Worm (Caenorhabditis elegans) whole organism, L3 larva: Measurements from ENCODE around the gene Y41C4A.8.

ENCODE experiments used
- R02D3.7 ChIP-seq: fragments of 150-350 bp; optimal IDR thresholded peaks from 2 replicates; lab custom pipeline; 2014; ENCODE audit warnings: missing biosample characterization, missing genetic modification characterization
- aly-2 ChIP-seq: fragments of 150-350 bp; optimal IDR thresholded peaks from 2 replicates; lab custom pipeline; 2014; ENCODE audit warnings: missing biosample characterization, missing genetic modification characterization
- ama-1 ChIP-seq: fragments of 150-350 bp; optimal IDR thresholded peaks from 2 replicates; lab custom pipeline; 2018
- ceh-16 ChIP-seq: sonication (generic microtip); optimal IDR thresholded peaks from 2 replicates; lab custom pipeline; 2017; ENCODE audit warnings: missing biosample characterization, missing genetic modification characterization
- ceh-28 ChIP-seq: fragments of 150-350 bp; optimal IDR thresholded peaks from 2 replicates; lab custom pipeline; 2014; ENCODE audit warnings: missing biosample characterization, missing genetic modification reagents, missing genetic modification characterization
- ceh-9 ChIP-seq: sonication (generic microtip); optimal IDR thresholded peaks from 2 replicates; lab custom pipeline; 2018; ENCODE audit warnings: missing biosample characterization, missing genetic modification characterization
- daf-12 ChIP-seq: fragments of 150-350 bp; optimal IDR thresholded peaks from 2 replicates; lab custom pipeline; 2014; ENCODE audit warnings: missing biosample characterization, missing genetic modification reagents, missing genetic modification characterization
- egl-27 ChIP-seq: sonication (generic microtip); optimal IDR thresholded peaks from 4 replicates; lab custom pipeline; 2017; ENCODE audit warnings: missing biosample characterization, missing genetic modification reagents, missing genetic modification characterization
- egl-5 ChIP-seq: fragments of 150-350 bp; optimal IDR thresholded peaks from 2 replicates; lab custom pipeline; 2017; ENCODE audit warnings: missing biosample characterization, missing genetic modification reagents, missing genetic modification characterization, inconsistent platforms
- elt-1 ChIP-seq: fragments of 150-350 bp; optimal IDR thresholded peaks from 2 replicates; lab custom pipeline; 2014; ENCODE audit warnings: missing biosample characterization, missing genetic modification characterization
- elt-2 ChIP-seq: sonication (generic microtip); optimal IDR thresholded peaks from 2 replicates; lab custom pipeline; 2016; ENCODE audit warnings: missing genetic modification reagents, mild to moderate bottlenecking, missing genetic modification characterization, missing compliant biosample characterization
- elt-3 ChIP-seq, 3 experiments: fragments of 150-350 bp in 1 of 3; sonication (generic microtip) in 2 of 3; optimal IDR thresholded peaks; 2 replicates in 2 of 3; 4 replicates in 1 of 3; lab custom pipeline; 2014 to 2017; ENCODE audit warnings: missing biosample characterization in 3 of 3, missing genetic modification characterization in 3 of 3
- eor-1 ChIP-seq, 2 experiments: fragments of 150-350 bp; optimal IDR thresholded peaks; 2 replicates each; lab custom pipeline; 2014 to 2018; ENCODE audit warnings: missing biosample characterization in 2 of 2, missing genetic modification characterization in 2 of 2
- fkh-2 ChIP-seq: fragments of 150-350 bp; optimal IDR thresholded peaks from 2 replicates; lab custom pipeline; 2014; ENCODE audit warnings: missing biosample characterization, missing genetic modification reagents, missing genetic modification characterization
- fos-1 ChIP-seq: fragments of 150-350 bp; optimal IDR thresholded peaks from 2 replicates; lab custom pipeline; 2014; ENCODE audit warnings: missing biosample characterization, missing genetic modification characterization
- hmg-11 ChIP-seq: sonication (generic microtip); optimal IDR thresholded peaks from 2 replicates; lab custom pipeline; 2016; ENCODE audit warnings: missing genetic modification characterization, missing compliant biosample characterization
- jun-1 ChIP-seq: fragments of 150-350 bp; optimal IDR thresholded peaks from 2 replicates; lab custom pipeline; 2014; ENCODE audit warnings: missing biosample characterization, missing genetic modification reagents, missing genetic modification characterization
- lin-15B ChIP-seq: fragments of 150-350 bp; optimal IDR thresholded peaks from 2 replicates; lab custom pipeline; 2014; ENCODE audit warnings: missing biosample characterization, missing genetic modification characterization
- lin-39 ChIP-seq: fragments of 150-350 bp; optimal IDR thresholded peaks from 2 replicates; lab custom pipeline; 2018; ENCODE audit warnings: missing biosample characterization, missing genetic modification reagents, missing genetic modification characterization
- lsy-12 ChIP-seq: sonication (generic microtip); optimal IDR thresholded peaks from 2 replicates; lab custom pipeline; 2016; ENCODE audit warnings: mild to moderate bottlenecking, missing genetic modification characterization, missing compliant biosample characterization
- mdl-1 ChIP-seq: fragments of 150-350 bp; optimal IDR thresholded peaks from 2 replicates; lab custom pipeline; 2014; ENCODE audit warnings: missing biosample characterization, missing genetic modification characterization
- nfya-1 ChIP-seq: sonication (generic microtip); optimal IDR thresholded peaks from 2 replicates; lab custom pipeline; 2017; ENCODE audit warnings: missing genetic modification characterization, mild to moderate bottlenecking, missing compliant biosample characterization, antibody characterized with exemption, moderate library complexity; ENCODE audit not compliant: insufficient read depth
- nhr-12 ChIP-seq: fragments of 150-350 bp; optimal IDR thresholded peaks from 2 replicates; lab custom pipeline; 2014; ENCODE audit warnings: missing biosample characterization, missing genetic modification characterization
- nhr-23 ChIP-seq: fragments of 150-350 bp; optimal IDR thresholded peaks from 2 replicates; lab custom pipeline; 2014; ENCODE audit warnings: missing biosample characterization, missing genetic modification reagents, missing genetic modification characterization
- nhr-25 ChIP-seq: sonication (generic microtip); optimal IDR thresholded peaks from 2 replicates; lab custom pipeline; 2017; ENCODE audit warnings: missing biosample characterization, missing genetic modification characterization
- nhr-28 ChIP-seq: fragments of 150-350 bp; optimal IDR thresholded peaks from 2 replicates; lab custom pipeline; 2014; ENCODE audit warnings: missing biosample characterization, missing genetic modification characterization
- nhr-77 ChIP-seq: fragments of 150-350 bp; optimal IDR thresholded peaks from 2 replicates; lab custom pipeline; 2014; ENCODE audit warnings: missing biosample characterization, missing genetic modification characterization
- pha-4 ChIP-seq: fragments of 150-350 bp; optimal IDR thresholded peaks from 2 replicates; lab custom pipeline; 2014; ENCODE audit warnings: missing biosample characterization, missing genetic modification reagents, missing genetic modification characterization
- pqm-1 ChIP-seq: fragments of 150-350 bp; optimal IDR thresholded peaks from 2 replicates; lab custom pipeline; 2017; ENCODE audit warnings: missing biosample characterization, missing genetic modification characterization, inconsistent platforms
- skn-1 ChIP-seq: fragments of 150-350 bp; optimal IDR thresholded peaks from 2 replicates; lab custom pipeline; 2014; ENCODE audit warnings: missing biosample characterization, missing genetic modification characterization
- snpc-4 ChIP-seq: fragments of 150-350 bp; optimal IDR thresholded peaks from 2 replicates; lab custom pipeline; 2014; ENCODE audit warnings: missing biosample characterization, missing genetic modification characterization
- tbx-2 ChIP-seq: sonication (generic microtip); optimal IDR thresholded peaks from 2 replicates; lab custom pipeline; 2016; ENCODE audit warnings: mild to moderate bottlenecking, missing genetic modification characterization, missing compliant biosample characterization
- unc-62 ChIP-seq: fragments of 150-350 bp; sonication (generic microtip); optimal IDR thresholded peaks from 4 replicates; lab custom pipeline; 2014; ENCODE audit warnings: missing biosample characterization, missing genetic modification reagents, missing genetic modification characterization
- ztf-11 ChIP-seq: fragments of 150-350 bp; optimal IDR thresholded peaks from 2 replicates; lab custom pipeline; 2014; ENCODE audit warnings: missing biosample characterization, missing genetic modification characterization
- ztf-4 ChIP-seq: fragments of 150-350 bp; optimal IDR thresholded peaks from 2 replicates; lab custom pipeline; 2014; ENCODE audit warnings: missing biosample characterization, missing genetic modification characterization

The Y41C4A.8 gene

ce11 chrIII:11727010-11727409 lies 18.4 kb upstream of the Y41C4A.8 start:
- TF ChIP-seq elt-2 (tag; lab: Kevin White, UChicago) = peak; percentile 74
- TF ChIP-seq mdl-1 (tag; lab: Kevin White, UChicago) = no peak
- TF ChIP-seq ztf-11 (tag; lab: Kevin White, UChicago) = no peak
- TF ChIP-seq R02D3.7 (tag; lab: Kevin White, UChicago) = no peak
- TF ChIP-seq nhr-23 (tag; lab: Kevin White, UChicago) = peak; percentile 49
- TF ChIP-seq ceh-28 (tag; lab: Kevin White, UChicago) = no peak
- no peak for TF ChIP-seq ama-1 (lab: Kevin White, UChicago)
- TF ChIP-seq hmg-11 (tag; lab: Kevin White, UChicago) = peak; percentile 5
- TF ChIP-seq snpc-4 (tag; lab: Kevin White, UChicago) = no peak
- no peak for TF ChIP-seq eor-1 (tag; optimal IDR thresholded peaks at IDR 0.05; lab: Kevin White, UChicago)
- peak in 2 of 3 experiments; percentile 87 to 91 for TF ChIP-seq elt-3 (tag; optimal IDR thresholded peaks at IDR 0.05; lab: Kevin White, UChicago)
- no peak for TF ChIP-seq daf-12 (tag; lab: Kevin White, UChicago)

DNA sequence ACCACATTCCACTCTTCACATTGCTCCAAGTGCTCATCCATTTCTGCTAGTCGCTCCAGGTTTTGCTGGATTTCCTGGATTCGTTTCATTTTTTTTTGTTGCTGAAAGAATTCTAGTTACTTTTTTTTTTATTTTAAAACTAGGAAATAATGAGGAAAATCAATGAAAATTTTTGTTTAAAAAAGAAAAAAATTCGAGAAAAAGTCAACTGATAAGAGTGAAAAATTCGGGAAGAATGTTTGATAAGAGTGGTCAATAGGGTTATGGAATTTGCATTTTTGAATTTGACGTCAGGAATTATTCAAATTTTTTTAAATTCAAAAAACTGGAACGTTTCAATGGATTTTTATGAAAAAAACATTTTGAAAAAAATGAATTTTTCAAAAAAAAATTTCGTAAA lies 18.0 kb upstream of the Y41C4A.8 start, which contains the start of gene Y41C4A.12:
Gene Y41C4A.12, minus strand, starts transcription at position 101 of the 400 bp plus-strand sequence.
- TF ChIP-seq unc-62 (GFP tag; lab: Kevin White, UChicago) (no peak), hmg-11 (tag; lab: Kevin White, UChicago) (no peak), pqm-1 (no peak), tbx-2 (tag; lab: Kevin White, UChicago) (no peak), ztf-4 (tag; lab: Kevin White, UChicago) (no peak), ceh-16 (tag; lab: Kevin White, UChicago) (no peak)

DNA sequence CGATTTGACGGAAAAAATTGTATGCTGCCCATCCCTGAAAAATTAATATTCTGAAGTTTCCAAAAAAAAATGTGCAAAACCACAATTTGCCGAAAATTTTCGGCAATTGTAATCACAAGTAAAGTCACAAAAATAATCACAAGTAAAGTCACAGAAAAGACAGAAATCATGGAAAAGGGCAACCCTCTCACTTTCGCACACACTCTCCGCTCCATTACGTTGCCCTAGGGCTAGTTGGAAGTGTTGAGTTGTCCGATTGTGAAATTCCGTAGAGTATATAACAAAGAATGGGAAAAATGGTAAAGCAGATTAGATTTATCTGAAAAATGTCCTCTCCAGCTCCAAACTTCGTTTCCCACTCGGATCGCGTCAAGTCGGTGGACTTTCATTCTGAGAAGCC lies 12.8 kb upstream of the Y41C4A.8 start, which contains the start of gene Y41C4A.32:
Gene Y41C4A.32, plus strand, starts transcription at position 302 of the 400 bp plus-strand sequence.
- TF ChIP-seq nhr-28 (tag; lab: Kevin White, UChicago) (no peak), skn-1 (no peak), fkh-2 (tag; lab: Kevin White, UChicago) (no peak), jun-1 (no peak), lsy-12 (tag; lab: Kevin White, UChicago) (no peak), unc-62 (GFP tag; lab: Kevin White, UChicago) (no peak), ceh-9 (tag; lab: Kevin White, UChicago) (no peak), nhr-77 (no peak), egl-5 (no peak), nhr-23 (tag; lab: Kevin White, UChicago) (no peak), elt-2 (tag; lab: Kevin White, UChicago) (no peak), elt-1 (tag; lab: Kevin White, UChicago) (no peak), nhr-12 (tag; lab: Kevin White, UChicago) (no peak), lin-39 (tag; lab: Kevin White, UChicago) (no peak), egl-27 (tag; lab: Kevin White, UChicago) (no peak), snpc-4 (tag; lab: Kevin White, UChicago) (no peak), fos-1 (tag; lab: Kevin White, UChicago) (no peak), elt-3 (tag; optimal IDR thresholded peaks at IDR 0.05; lab: Kevin White, UChicago) (no peak), lin-15B (no peak), ztf-11 (tag; lab: Kevin White, UChicago) (no peak)

DNA sequence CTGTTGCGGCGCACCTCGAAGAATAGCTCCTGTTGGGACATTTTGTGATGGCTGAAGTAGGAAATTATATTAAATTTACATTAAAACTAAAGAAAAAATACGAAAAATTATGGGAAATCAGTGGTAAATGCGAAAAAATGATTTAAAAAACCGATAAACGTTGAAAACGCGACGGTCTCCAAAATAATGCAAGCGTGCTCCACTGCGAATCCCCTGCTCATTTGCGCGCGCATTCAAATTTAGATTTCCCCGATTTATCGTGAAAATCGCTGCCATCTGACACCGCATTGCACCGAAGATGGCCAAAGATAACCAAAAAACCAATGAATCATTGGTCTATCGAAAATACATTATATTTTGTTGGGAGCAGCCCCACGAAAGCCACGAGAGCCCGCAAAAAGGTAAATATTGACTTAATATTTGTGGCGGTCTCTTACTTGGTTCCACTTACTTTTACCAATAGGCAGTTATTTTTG lies 10.8 kb upstream of the Y41C4A.8 start, which contains the start of the genes elb-1 and Y41C4A.11:
Gene elb-1, minus strand, starts transcription at position 51 of the 476 bp plus-strand sequence.
Gene Y41C4A.11, plus strand, starts transcription at position 461 of the 476 bp plus-strand sequence.
- TF ChIP-seq tbx-2 (tag; lab: Kevin White, UChicago) = peak; percentile 7
- TF ChIP-seq nfya-1 (tag; lab: Kevin White, UChicago) = peak; percentile 64
- TF ChIP-seq fkh-2 (tag; lab: Kevin White, UChicago) = no peak
- TF ChIP-seq jun-1 = no peak
- peak; percentile 85 for TF ChIP-seq hmg-11 (tag; lab: Kevin White, UChicago)
- TF ChIP-seq pha-4 = peak; percentile 98
- peak; percentile 55 for TF ChIP-seq nhr-23 (tag; lab: Kevin White, UChicago)
- no peak for TF ChIP-seq aly-2 (tag; lab: Kevin White, UChicago)
- TF ChIP-seq lin-39 (tag; lab: Kevin White, UChicago) = peak; percentile 9
- TF ChIP-seq ceh-28 (tag; lab: Kevin White, UChicago) = peak; percentile 37
- TF ChIP-seq lin-15B = peak; percentile 81
- no peak for TF ChIP-seq mdl-1 (tag; lab: Kevin White, UChicago)
- TF ChIP-seq nhr-25 (tag; lab: Kevin White, UChicago) = peak; percentile 47
- peak; percentile 25 for TF ChIP-seq elt-2 (tag; lab: Kevin White, UChicago)
- peak; percentile 42 for TF ChIP-seq snpc-4 (tag; lab: Kevin White, UChicago)
- TF ChIP-seq skn-1 = peak; percentile 3
- TF ChIP-seq, all 47 proteins: peak for 12
